Worm (Caenorhabditis elegans) whole organism, L4/young adult: Measurements from ENCODE around the gene peb-1.

Source experiments
- W03F9.2 ChIP-seq: fragments of 150-350 bp; optimal IDR thresholded peaks from 2 replicates; lab custom pipeline; 2014; ENCODE audit warnings: missing biosample characterization, missing genetic modification characterization
- dao-5 ChIP-seq: sonication (generic microtip); optimal IDR thresholded peaks from 2 replicates; lab custom pipeline; 2016; ENCODE audit warnings: missing genotype, missing genetic modification characterization, moderate library complexity, missing compliant biosample characterization
- him-1 ChIP-seq: sonication (generic microtip); optimal IDR thresholded peaks from 2 replicates; lab custom pipeline; 2016; ENCODE audit warnings: missing genotype, missing genetic modification reagents, missing genetic modification characterization, missing compliant biosample characterization

DNA sequence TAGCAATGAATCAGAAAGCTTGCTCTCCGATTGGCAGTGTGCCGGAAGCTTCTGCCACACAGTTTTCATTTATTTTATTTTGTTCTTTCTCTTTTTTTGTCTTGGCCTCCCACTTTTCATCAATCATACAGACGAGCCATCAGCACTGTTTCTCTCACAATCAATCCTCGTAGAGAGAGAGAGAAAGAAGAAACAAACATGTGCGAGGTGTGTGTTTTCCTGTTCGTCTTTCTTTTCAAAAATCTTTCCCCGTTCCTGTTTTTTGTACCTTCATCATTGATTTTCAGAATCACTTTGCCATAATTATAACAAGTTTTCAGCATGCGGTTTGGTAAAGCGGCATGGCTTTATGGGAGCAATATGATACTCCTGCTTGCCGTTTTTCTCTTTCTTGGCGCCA, 11.7 kb upstream of the peb-1 start, which contains the start of gene T24C12.1:
- TF ChIP-seq dao-5 (no peak), W03F9.2 (tag; lab: Kevin White, UChicago) (no peak), him-1 (tag; lab: Kevin White, UChicago) (no peak)
